Worm (Caenorhabditis elegans) whole organism, L4 larva: ENCODE results near the gene soc-1.

Experiments used
- F26F4.8 ChIP-seq: fragments of 200-800 bp; sonication (Bioruptor generic); conservative IDR thresholded peaks from 2 replicates; pipeline ENCODE4 v1.3.6; 2022; ENCODE audit warnings: missing genetic modification characterization, missing compliant biosample characterization
- F37D6.2 ChIP-seq: sonication (generic microtip); optimal IDR thresholded peaks from 2 replicates; lab custom pipeline; 2016; ENCODE audit warnings: mild to moderate bottlenecking, missing genetic modification characterization, missing compliant biosample characterization
- T26A8.4 ChIP-seq: fragments of 200-800 bp; sonication (Bioruptor generic); IDR thresholded peaks from 2 replicates; pipeline ENCODE4 v1.3.6; 2022; ENCODE audit warnings: missing genetic modification characterization, missing compliant biosample characterization
- Y105C5A.15 ChIP-seq: fragments of 200-800 bp; sonication (Bioruptor generic); IDR thresholded peaks from 2 replicates; pipeline ENCODE4 v1.3.6; 2022; ENCODE audit warnings: missing genetic modification characterization, missing compliant biosample characterization
- Y75B8A.6 ChIP-seq: fragments of 200-800 bp; sonication (Bioruptor generic); IDR thresholded peaks from 2 replicates; pipeline ENCODE4 v1.3.6; 2022; ENCODE audit warnings: missing genetic modification reagents, missing genetic modification characterization, missing compliant biosample characterization
- ama-1 ChIP-seq: fragments of 150-350 bp; optimal IDR thresholded peaks from 2 replicates; lab custom pipeline; 2014; ENCODE audit warnings: inconsistent platforms, mixed read lengths
- ceh-28 ChIP-seq: fragments of 150-350 bp; optimal IDR thresholded peaks from 2 replicates; lab custom pipeline; 2014; ENCODE audit warnings: missing biosample characterization, missing genetic modification reagents, missing genetic modification characterization
- dmd-6 ChIP-seq: fragments of 200-800 bp; sonication (Bioruptor generic); IDR thresholded peaks from 2 replicates; pipeline ENCODE4 v1.3.6; 2022; ENCODE audit warnings: missing genetic modification reagents, missing genetic modification characterization, missing compliant biosample characterization
- dmd-8 ChIP-seq: fragments of 200-800 bp; sonication (Bioruptor generic); IDR thresholded peaks from 2 replicates; pipeline ENCODE4 v1.3.6; 2022; ENCODE audit warnings: missing genetic modification characterization, missing compliant biosample characterization
- dpl-1 ChIP-seq: fragments of 150-350 bp; optimal IDR thresholded peaks from 2 replicates; lab custom pipeline; 2014; ENCODE audit warnings: missing biosample characterization, missing genetic modification reagents, missing genetic modification characterization
- egl-27 ChIP-seq: sonication (generic microtip); optimal IDR thresholded peaks from 3 replicates; lab custom pipeline; 2017; ENCODE audit warnings: missing biosample characterization, missing genetic modification reagents, missing genetic modification characterization
- fkh-10 ChIP-seq: fragments of 150-350 bp; optimal IDR thresholded peaks from 2 replicates; lab custom pipeline; 2014; ENCODE audit warnings: missing biosample characterization, missing genetic modification reagents, missing genetic modification characterization
- fos-1 ChIP-seq: fragments of 150-350 bp; optimal IDR thresholded peaks from 2 replicates; lab custom pipeline; 2014; ENCODE audit warnings: missing biosample characterization, missing genetic modification characterization
- hif-1 ChIP-seq, 2 experiments: sonication (generic microtip); optimal IDR thresholded peaks; 2 replicates each; lab custom pipeline; 2016 to 2017; ENCODE audit warnings: missing compliant biosample characterization in 2 of 2, missing genetic modification characterization in 2 of 2, missing genetic modification reagents in 2 of 2, missing genotype in 2 of 2, mild to moderate bottlenecking in 1 of 2
- hlh-11 ChIP-seq: fragments of 200-800 bp; sonication (Bioruptor generic); optimal IDR thresholded peaks from 2 replicates; lab custom pipeline; 2018; ENCODE audit warnings: mild to moderate bottlenecking, missing genetic modification characterization, missing compliant biosample characterization
- jun-1 ChIP-seq: fragments of 150-350 bp; optimal IDR thresholded peaks from 2 replicates; lab custom pipeline; 2014; ENCODE audit warnings: missing biosample characterization, missing genetic modification reagents, missing genetic modification characterization
- lin-1 ChIP-seq: fragments of 200-800 bp; sonication (Bioruptor generic); IDR thresholded peaks from 2 replicates; pipeline ENCODE4 v1.3.6; 2022; ENCODE audit warnings: missing genetic modification reagents, missing genetic modification characterization, missing compliant biosample characterization
- lin-13 ChIP-seq: fragments of 150-350 bp; optimal IDR thresholded peaks from 2 replicates; lab custom pipeline; 2014; ENCODE audit warnings: missing biosample characterization, missing genetic modification reagents, missing genetic modification characterization
- lin-38 ChIP-seq: fragments of 200-800 bp; sonication (Bioruptor generic); IDR thresholded peaks from 2 replicates; pipeline ENCODE4 v1.3.6; 2022; ENCODE audit warnings: missing genetic modification reagents, missing genetic modification characterization, missing compliant biosample characterization
- lin-39 ChIP-seq: fragments of 150-350 bp; optimal IDR thresholded peaks from 2 replicates; lab custom pipeline; 2014; ENCODE audit warnings: missing biosample characterization, missing genetic modification reagents, missing genetic modification characterization
- mes-2 ChIP-seq: sonication (generic microtip); optimal IDR thresholded peaks from 2 replicates; lab custom pipeline; 2016; ENCODE audit warnings: missing genotype, mild to moderate bottlenecking, missing genetic modification characterization, missing compliant biosample characterization; ENCODE audit not compliant: poor library complexity, severe bottlenecking
- mxl-2 ChIP-seq: fragments of 200-800 bp; sonication (Bioruptor generic); conservative IDR thresholded peaks from 2 replicates; pipeline ENCODE4 v1.3.6; 2022; ENCODE audit warnings: missing genetic modification reagents, missing genetic modification characterization, missing compliant biosample characterization
- nhr-10 ChIP-seq: fragments of 150-350 bp; optimal IDR thresholded peaks from 2 replicates; lab custom pipeline; 2014; ENCODE audit warnings: missing biosample characterization, missing genetic modification characterization
- nhr-11 ChIP-seq: fragments of 150-350 bp; optimal IDR thresholded peaks from 2 replicates; lab custom pipeline; 2014; ENCODE audit warnings: missing biosample characterization, missing genetic modification characterization
- nhr-237 ChIP-seq: sonication (generic microtip); optimal IDR thresholded peaks from 2 replicates; lab custom pipeline; 2017; ENCODE audit warnings: missing biosample characterization, missing genetic modification characterization
- nhr-25 ChIP-seq: sonication (generic microtip); optimal IDR thresholded peaks from 2 replicates; lab custom pipeline; 2017; ENCODE audit warnings: missing genetic modification characterization, mild to moderate bottlenecking, missing compliant biosample characterization, antibody characterized with exemption, moderate library complexity, borderline replicate concordance; ENCODE audit not compliant: insufficient read depth
- nhr-48 ChIP-seq: sonication (generic microtip); optimal IDR thresholded peaks from 2 replicates; lab custom pipeline; 2016; ENCODE audit warnings: mild to moderate bottlenecking, missing genetic modification characterization, missing compliant biosample characterization
- php-3 ChIP-seq: fragments of 200-800 bp; sonication (Bioruptor generic); IDR thresholded peaks from 2 replicates; pipeline ENCODE4 v1.3.6; 2022; ENCODE audit warnings: missing genetic modification reagents, missing genetic modification characterization, missing compliant biosample characterization
- saeg-2 ChIP-seq: fragments of 200-800 bp; sonication (Bioruptor generic); IDR thresholded peaks from 2 replicates; pipeline ENCODE4 v1.3.6; 2022; ENCODE audit warnings: missing genetic modification reagents, missing genetic modification characterization, missing compliant biosample characterization
- set-16 ChIP-seq: fragments of 200-800 bp; sonication (Bioruptor generic); IDR thresholded peaks from 2 replicates; pipeline ENCODE4 v1.3.6; 2022; ENCODE audit warnings: missing genetic modification reagents, missing genetic modification characterization, missing compliant biosample characterization
- snpc-1.2 ChIP-seq: fragments of 200-800 bp; sonication (Bioruptor generic); IDR thresholded peaks from 2 replicates; pipeline ENCODE4 v1.3.6; 2022; ENCODE audit warnings: missing genetic modification reagents, missing genetic modification characterization, missing compliant biosample characterization
- tag-97 ChIP-seq: fragments of 200-800 bp; sonication (Bioruptor generic); IDR thresholded peaks from 2 replicates; pipeline ENCODE4 v1.3.6; 2022; ENCODE audit warnings: missing genetic modification characterization, missing compliant biosample characterization
- tra-1 ChIP-seq: fragments of 200-800 bp; sonication (Bioruptor generic); IDR thresholded peaks from 2 replicates; pipeline ENCODE4 v1.3.6; 2022; ENCODE audit warnings: missing genetic modification reagents, missing genetic modification characterization, missing compliant biosample characterization
- unc-130 ChIP-seq: sonication (generic microtip); optimal IDR thresholded peaks from 2 replicates; lab custom pipeline; 2016; ENCODE audit warnings: missing genetic modification reagents, missing genetic modification characterization, missing compliant biosample characterization
- zag-1 ChIP-seq: fragments of 150-350 bp; optimal IDR thresholded peaks from 2 replicates; lab custom pipeline; 2014; ENCODE audit warnings: missing biosample characterization, missing genetic modification characterization
- zfp-3 ChIP-seq: fragments of 200-800 bp; sonication (Bioruptor generic); conservative IDR thresholded peaks from 2 replicates; pipeline ENCODE4 v1.3.6; 2022; ENCODE audit warnings: missing genetic modification reagents, missing genetic modification characterization, missing compliant biosample characterization
- zip-2 ChIP-seq: fragments of 150-350 bp; optimal IDR thresholded peaks from 2 replicates; lab custom pipeline; 2014; ENCODE audit warnings: missing biosample characterization, missing genetic modification characterization

soc-1 gene

ce11 chrV:4665651-4666050 is 22.9 kb downstream of the soc-1 start, which contains the start of gene srx-73:
Gene srx-73, minus strand, starts transcription at chrV:4665751.
- no peak for TF ChIP-seq dpl-1 (GFP tag; lab: Kevin White, UChicago)
- no peak for TF ChIP-seq lin-39 (tag; lab: Kevin White, UChicago)
- no peak for TF ChIP-seq nhr-48 (tag; lab: Kevin White, UChicago)
- no peak for TF ChIP-seq saeg-2 (GFP tag; lab: Robert Waterston, UW)
- no peak for TF ChIP-seq mxl-2 (GFP tag; lab: Robert Waterston, UW)
- no peak for TF ChIP-seq T26A8.4 (GFP tag; lab: Robert Waterston, UW)
- TF ChIP-seq zip-2 (tag; lab: Kevin White, UChicago) = no peak
- no peak for TF ChIP-seq zfp-3 (GFP tag; lab: Robert Waterston, UW)
- TF ChIP-seq mes-2 (tag; lab: Kevin White, UChicago) = no peak
- no peak for TF ChIP-seq snpc-1.2 (GFP tag; lab: Robert Waterston, UW)
- TF ChIP-seq php-3 (GFP tag; lab: Robert Waterston, UW) = no peak
- TF ChIP-seq lin-13 (GFP tag; lab: Kevin White, UChicago) = no peak
- no peak for TF ChIP-seq set-16 (GFP tag; lab: Robert Waterston, UW)
- no peak for TF ChIP-seq nhr-10
- TF ChIP-seq fkh-10 = no peak
- TF ChIP-seq ceh-28 (tag; lab: Kevin White, UChicago) = no peak

ce11 chrV:4667062-4667461 is 24.3 kb downstream of the soc-1 start:
- TF ChIP-seq nhr-10 = no peak
- no peak for TF ChIP-seq F37D6.2 (tag; lab: Kevin White, UChicago)
- TF ChIP-seq set-16 (GFP tag; lab: Robert Waterston, UW) = peak; percentile 80
- no peak for TF ChIP-seq ceh-28 (tag; lab: Kevin White, UChicago)
- no peak for TF ChIP-seq tra-1 (GFP tag; lab: Robert Waterston, UW)
- no peak for TF ChIP-seq zfp-3 (GFP tag; lab: Robert Waterston, UW)
- no peak for TF ChIP-seq hif-1 (tag; optimal IDR thresholded peaks at IDR 0.05; lab: Kevin White, UChicago)
- peak; percentile 45; the same call in 1 of the 2 replicates for TF ChIP-seq dmd-8 (GFP tag; lab: Robert Waterston, UW)
- TF ChIP-seq nhr-25 = no peak

DNA sequence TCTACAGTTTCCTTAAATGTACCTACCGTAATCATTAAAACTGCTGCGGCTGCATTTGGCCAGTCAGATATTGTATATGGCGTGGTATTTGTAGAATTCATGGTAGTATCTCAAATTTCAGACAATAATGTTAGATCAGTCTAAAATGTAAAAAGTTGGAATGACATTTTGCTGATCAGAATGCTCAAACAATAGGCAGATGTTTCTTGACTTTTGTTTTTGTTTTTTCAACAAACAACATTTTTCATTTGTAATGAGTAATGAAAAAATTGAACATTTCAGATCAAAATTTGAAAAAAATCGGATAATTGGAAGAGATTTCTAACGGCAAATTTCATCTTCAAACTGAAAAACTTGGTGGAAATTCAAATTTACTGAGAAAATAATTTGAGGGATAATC is 25.9 kb downstream of the soc-1 start, which contains the start of gene srx-77:
Gene srx-77 (minus strand): TSS at position 101 of the 400 bp plus-strand sequence.
- TF ChIP-seq jun-1 (no peak), set-16 (GFP tag; lab: Robert Waterston, UW) (no peak), nhr-237 (no peak), unc-130 (GFP tag; lab: Kevin White, UChicago) (no peak), dmd-6 (no peak), lin-38 (no peak), F26F4.8 (GFP tag; lab: Robert Waterston, UW) (no peak), hlh-11 (tag; lab: Kevin White, UChicago) (no peak), fos-1 (tag; lab: Kevin White, UChicago) (no peak), nhr-11 (tag; lab: Kevin White, UChicago) (no peak), tag-97 (no peak), fkh-10 (no peak), Y75B8A.6 (GFP tag; lab: Robert Waterston, UW) (no peak), egl-27 (tag; lab: Kevin White, UChicago) (no peak), Y105C5A.15 (GFP tag; lab: Robert Waterston, UW) (no peak), zag-1 (no peak), lin-1 (GFP tag; lab: Robert Waterston, UW) (no peak), ama-1 (lab: Kevin White, UChicago) (no peak)
- TF ChIP-seq, all 104 proteins: peak for 0
